Worm (Caenorhabditis elegans) whole organism, early embryonic: Measurements from ENCODE around the gene smex-1.

Experiments used
- aly-1 ChIP-seq: sonication (generic microtip); optimal IDR thresholded peaks from 2 replicates; lab custom pipeline; 2016; ENCODE audit warnings: missing genetic modification characterization, missing compliant biosample characterization
- ama-1 ChIP-seq: fragments of 150-350 bp; optimal IDR thresholded peaks from 2 replicates; lab custom pipeline; 2014
- ceh-13 ChIP-seq: fragments of 200-800 bp; sonication (Bioruptor generic); optimal IDR thresholded peaks from 2 replicates; lab custom pipeline; 2018; ENCODE audit warnings: mild to moderate bottlenecking, missing genetic modification characterization, missing compliant biosample characterization
- ceh-36 ChIP-seq: sonication (generic microtip); optimal IDR thresholded peaks from 2 replicates; lab custom pipeline; 2016; ENCODE audit warnings: missing genetic modification characterization, inconsistent platforms, missing compliant biosample characterization
- ets-7 ChIP-seq: sonication (generic microtip); optimal IDR thresholded peaks from 2 replicates; lab custom pipeline; 2016; ENCODE audit warnings: missing genotype, missing genetic modification characterization, missing compliant biosample characterization
- flt-1 ChIP-seq: fragments of 200-800 bp; sonication (Bioruptor generic); IDR thresholded peaks from 2 replicates; pipeline ENCODE4 v1.3.6; 2022; ENCODE audit warnings: missing genetic modification characterization, missing compliant biosample characterization
- sea-1 ChIP-seq: fragments of 200-800 bp; sonication (Bioruptor generic); conservative IDR thresholded peaks from 2 replicates; pipeline ENCODE4 v1.3.6; 2022; ENCODE audit warnings: missing genetic modification characterization, missing compliant biosample characterization
- tbx-11 ChIP-seq: fragments of 200-800 bp; sonication (Bioruptor generic); IDR thresholded peaks from 2 replicates; pipeline ENCODE4 v1.3.6; 2022; ENCODE audit warnings: missing genetic modification characterization, missing compliant biosample characterization
- tbx-37 ChIP-seq: fragments of 200-800 bp; sonication (Bioruptor generic); conservative IDR thresholded peaks from 2 replicates; pipeline ENCODE4 v1.3.6; 2022; ENCODE audit warnings: missing genetic modification reagents, missing genetic modification characterization, missing compliant biosample characterization
- tra-4 ChIP-seq: sonication (generic microtip); optimal IDR thresholded peaks from 2 replicates; lab custom pipeline; 2017; ENCODE audit warnings: missing genetic modification characterization, missing compliant biosample characterization

ce11 chrV:8262212-8262611 lies 33.6 kb downstream of the smex-1 start:
- TF ChIP-seq ets-7 (tag; lab: Kevin White, UChicago), result no peak
- no peak for TF ChIP-seq tbx-37 (GFP tag; lab: Robert Waterston, UW)
- no peak for TF ChIP-seq tra-4 (tag; lab: Kevin White, UChicago)
- TF ChIP-seq sea-1, result no peak
- no peak for TF ChIP-seq ceh-36 (tag; lab: Kevin White, UChicago)
- no peak for TF ChIP-seq ceh-13 (GFP tag; lab: Kevin White, UChicago)
- no peak for TF ChIP-seq tbx-11 (GFP tag; lab: Robert Waterston, UW)
- TF ChIP-seq ama-1, result no peak
- no peak for TF ChIP-seq aly-1 (tag; lab: Kevin White, UChicago)
- no peak for TF ChIP-seq flt-1 (GFP tag; lab: Robert Waterston, UW)
